Worm (Caenorhabditis elegans) whole organism, mixed stage, embryonic: ENCODE results near the gene aff-1.

Experiments used
- M03D4.4 ChIP-seq: sonication (generic microtip); optimal IDR thresholded peaks from 2 replicates; lab custom pipeline; 2017; ENCODE audit warnings: mild to moderate bottlenecking, missing genetic modification characterization, missing compliant biosample characterization
- ceh-39 ChIP-seq: fragments of 150-350 bp; optimal IDR thresholded peaks from 2 replicates; lab custom pipeline; 2014; ENCODE audit warnings: missing biosample characterization, missing genetic modification characterization
- ceh-83 ChIP-seq: fragments of 200-800 bp; sonication (Bioruptor generic); optimal IDR thresholded peaks from 2 replicates; lab custom pipeline; 2018; ENCODE audit warnings: mild to moderate bottlenecking, missing genetic modification characterization, missing compliant biosample characterization
- flh-1 ChIP-seq: fragments of 200-800 bp; sonication (Bioruptor generic); optimal IDR thresholded peaks from 2 replicates; lab custom pipeline; 2018; ENCODE audit warnings: mild to moderate bottlenecking, missing genetic modification characterization, moderate library complexity, missing compliant biosample characterization
- mep-1 ChIP-seq: fragments of 150-350 bp; optimal IDR thresholded peaks from 2 replicates; lab custom pipeline; 2017; ENCODE audit warnings: missing biosample characterization, missing genetic modification reagents, missing genetic modification characterization, inconsistent platforms
- mls-2 ChIP-seq: sonication (generic microtip); optimal IDR thresholded peaks from 2 replicates; lab custom pipeline; 2016; ENCODE audit warnings: mild to moderate bottlenecking, missing genetic modification characterization, moderate library complexity, missing compliant biosample characterization
- nhr-237 ChIP-seq: fragments of 150-350 bp; optimal IDR thresholded peaks from 2 replicates; lab custom pipeline; 2014; ENCODE audit warnings: missing biosample characterization, missing genetic modification characterization
- nhr-28 ChIP-seq: fragments of 150-350 bp; optimal IDR thresholded peaks from 2 replicates; lab custom pipeline; 2014; ENCODE audit warnings: missing biosample characterization, missing genetic modification characterization
- sem-2 ChIP-seq: fragments of 200-800 bp; sonication (Bioruptor generic); optimal IDR thresholded peaks from 2 replicates; lab custom pipeline; 2018; ENCODE audit warnings: mild to moderate bottlenecking, missing genetic modification characterization, missing compliant biosample characterization
- snpc-4 ChIP-seq: fragments of 150-350 bp; optimal IDR thresholded peaks from 2 replicates; lab custom pipeline; 2014; ENCODE audit warnings: missing biosample characterization, missing genetic modification characterization
- unc-39 ChIP-seq: fragments of 150-350 bp; optimal IDR thresholded peaks from 2 replicates; lab custom pipeline; 2014; ENCODE audit warnings: missing biosample characterization, missing genetic modification characterization
- unc-62 ChIP-seq: fragments of 150-350 bp; optimal IDR thresholded peaks from 2 replicates; lab custom pipeline; 2014; ENCODE audit warnings: missing biosample characterization, missing genetic modification reagents, missing genetic modification characterization
- ztf-11 ChIP-seq: fragments of 150-350 bp; optimal IDR thresholded peaks from 2 replicates; lab custom pipeline; 2014; ENCODE audit warnings: missing biosample characterization, missing genetic modification characterization

ce11 chrII:6887319-6888005, 23.9 kb upstream of the aff-1 start, which contains the start of gene pmp-2:
- TF ChIP-seq M03D4.4 (tag; lab: Kevin White, UChicago) (no peak), ceh-39 (no peak), ztf-11 (tag; lab: Kevin White, UChicago) (no peak), nhr-28 (tag; lab: Kevin White, UChicago) (no peak), mep-1 (tag; lab: Kevin White, UChicago) (no peak), nhr-237 (no peak), unc-62 (GFP tag; lab: Kevin White, UChicago) (no peak), flh-1 (GFP tag; lab: Kevin White, UChicago) (no peak), mls-2 (no peak), snpc-4 (tag; lab: Kevin White, UChicago) (no peak), unc-39 (tag; lab: Kevin White, UChicago) (no peak), sem-2 (GFP tag; lab: Kevin White, UChicago) (no peak), ceh-83 (GFP tag; lab: Kevin White, UChicago) (no peak)
